Fruit fly (Drosophila melanogaster) whole organism, adult: ENCODE results near the gene His2Av.

Experiments used
- CG5204 ChIP-seq: fragments of 200-800 bp; sonication (Bioruptor generic); optimal IDR thresholded peaks from 2 replicates; lab custom pipeline; 2016; ENCODE audit warnings: missing biosample characterization, missing genetic modification characterization
- kay ChIP-seq: fragments of 200-800 bp; sonication (Bioruptor generic); peaks from one replicate; lab custom pipeline; 2016; ENCODE audit warnings: missing biosample characterization, missing genetic modification characterization, borderline replicate concordance
- pad ChIP-seq: fragments of 200-800 bp; sonication (Bioruptor generic); optimal IDR thresholded peaks from 3 replicates; lab custom pipeline; 2017; ENCODE audit warnings: missing biosample characterization, missing genetic modification characterization, mild to moderate bottlenecking, moderate library complexity, missing genetic modification reagents
- tj ChIP-seq: fragments of 200-800 bp; sonication (Bioruptor generic); optimal IDR thresholded peaks from 3 replicates; lab custom pipeline; 2017; ENCODE audit warnings: missing biosample characterization, mild to moderate bottlenecking, missing genetic modification characterization, moderate library complexity

dm6 chr3R:26870494-26870893 is 3.8 kb downstream of the His2Av start:
- no peak for TF ChIP-seq tj (GFP tag; lab: Kevin White, UChicago)
- no peak for TF ChIP-seq kay (GFP tag; lab: Kevin White, UChicago)
- TF ChIP-seq CG5204 (GFP tag; lab: Kevin White, UChicago): no peak
- TF ChIP-seq pad: no peak
